Fruit fly (Drosophila melanogaster): ENCODE data around the gene Trs33.

Trs33 gene

dm6 chr3R:15371833-15372232, 21.0 kb upstream of the Trs33 start, which contains the start of the genes Ccm3 and CG6136 (continued):
- TF ChIP-seq corto (GFP tag; optimal IDR thresholded peaks at IDR 0.05), result no peak
- TF ChIP-seq CG14050 (GFP tag; IDR thresholded peaks at IDR 0.05), result no peak
- peak; percentile 68 for TF ChIP-seq B-H2 (GFP tag; optimal IDR thresholded peaks at IDR 0.05)
- TF ChIP-seq CG18764 (GFP tag; optimal IDR thresholded peaks at IDR 0.05), result peak; percentile 10
- TF ChIP-seq pfk (GFP tag; optimal IDR thresholded peaks at IDR 0.05), result no peak
- TF ChIP-seq CG3163 (GFP tag; optimal IDR thresholded peaks at IDR 0.05), result peak; percentile 49
- TF ChIP-seq CG34422 (GFP tag; IDR thresholded peaks at IDR 0.05), result peak; percentile 64; the same call in 1 of the 3 replicates
- no peak for TF ChIP-seq CG1602 (GFP tag; optimal IDR thresholded peaks at IDR 0.05)
- TF ChIP-seq HmgD (GFP tag; optimal IDR thresholded peaks at IDR 0.05), result peak; percentile 49
- TF ChIP-seq Nf-YB (GFP tag; optimal IDR thresholded peaks at IDR 0.05), result no peak
- TF ChIP-seq CG4424 (GFP tag; optimal IDR thresholded peaks at IDR 0.05), result peak; percentile 30
- TF ChIP-seq NfI (GFP tag; optimal IDR thresholded peaks at IDR 0.05), result peak; percentile 67
- TF ChIP-seq p53 (GFP tag; optimal IDR thresholded peaks at IDR 0.05), result peak; percentile 19
- no peak for TF ChIP-seq Camta (GFP tag; optimal IDR thresholded peaks at IDR 0.05)
- TF ChIP-seq caup (GFP tag; optimal IDR thresholded peaks at IDR 0.05; ENCODE audit: severe bottlenecking), result peak; percentile 69
- peak; percentile 85 for TF ChIP-seq sna (GFP tag; IDR thresholded peaks at IDR 0.05; ENCODE audit: partially characterized antibody)
- TF ChIP-seq Hmr (GFP tag; optimal IDR thresholded peaks at IDR 0.05), result peak; percentile 69
- TF ChIP-seq her (GFP tag; optimal IDR thresholded peaks at IDR 0.05), result peak; percentile 35
- no peak for TF ChIP-seq oc (tag; optimal IDR thresholded peaks at IDR 0.05)
- TF ChIP-seq ro (GFP tag; IDR thresholded peaks at IDR 0.05), result no peak
- TF ChIP-seq jing (GFP tag; optimal IDR thresholded peaks at IDR 0.05), result no peak
- TF ChIP-seq Sry-β (GFP tag; optimal IDR thresholded peaks at IDR 0.05), result no peak
- TF ChIP-seq CG10321 (GFP tag; IDR thresholded peaks at IDR 0.05), result peak; percentile 75
- TF ChIP-seq crp (GFP tag; optimal IDR thresholded peaks at IDR 0.05), result peak; percentile 56 to 93
- peak; percentile 66 for TF ChIP-seq E2f2 (GFP tag; IDR thresholded peaks at IDR 0.05)
- no peak for TF ChIP-seq ems (GFP tag; optimal IDR thresholded peaks at IDR 0.05)
- peak; percentile 11; the same call in 1 of the 2 replicates for TF ChIP-seq ranshi (GFP tag; IDR thresholded peaks at IDR 0.05)
- TF ChIP-seq lbe (GFP tag; optimal IDR thresholded peaks at IDR 0.05), result peak; percentile 59
- no peak for TF ChIP-seq CG6854 (GFP tag; optimal IDR thresholded peaks at IDR 0.05)
- TF ChIP-seq bcd (GFP tag; optimal IDR thresholded peaks at IDR 0.05), result peak; percentile 28
- no peak for TF ChIP-seq CG16863 (GFP tag; optimal IDR thresholded peaks at IDR 0.05)
- TF ChIP-seq dpn (GFP tag; optimal IDR thresholded peaks at IDR 0.05), result peak; percentile 54 to 55
- no peak for TF ChIP-seq CG4328 (GFP tag; optimal IDR thresholded peaks at IDR 0.05)
- peak; percentile 35 for TF ChIP-seq HLH54F (GFP tag; optimal IDR thresholded peaks at IDR 0.05)
- peak; percentile 88; the same call in 3 of the 4 replicates for TF ChIP-seq chinmo (GFP tag; IDR thresholded peaks at IDR 0.05; ENCODE audit: partially characterized antibody)
- peak; percentile 16; the same call in 1 of the 2 replicates for TF ChIP-seq lmd (GFP tag; IDR thresholded peaks at IDR 0.05)
- 0 out of 3 replicates have a peak, but pooled peaks have one; percentile 23 for TF ChIP-seq CG11695 (GFP tag; IDR thresholded peaks at IDR 0.05)
- TF ChIP-seq cas (GFP tag; IDR thresholded peaks at IDR 0.05), result no peak
- no peak for TF ChIP-seq CG11504 (tag; optimal IDR thresholded peaks at IDR 0.05)
- peak; percentile 38 for TF ChIP-seq CG14710 (tag; optimal IDR thresholded peaks at IDR 0.05)
- no peak for TF ChIP-seq CG9876 (GFP tag; optimal IDR thresholded peaks at IDR 0.05)
- TF ChIP-seq CG7963 (GFP tag; IDR thresholded peaks at IDR 0.05; ENCODE audit: partially characterized antibody), result peak; percentile 83
- no peak for TF ChIP-seq D19B (GFP tag; optimal IDR thresholded peaks at IDR 0.05)
- no peak for TF ChIP-seq CG8089 (GFP tag; optimal IDR thresholded peaks at IDR 0.05)
- peak; percentile 59 for TF ChIP-seq Max (GFP tag; optimal IDR thresholded peaks at IDR 0.05)
- no peak for TF ChIP-seq GATAe (GFP tag; conservative IDR thresholded peaks at IDR 0.05)
- no peak for TF ChIP-seq CG4707 (GFP tag; optimal IDR thresholded peaks at IDR 0.05)
- no peak for TF ChIP-seq D19A (tag; optimal IDR thresholded peaks at IDR 0.05)
- TF ChIP-seq CG12236 (GFP tag; optimal IDR thresholded peaks at IDR 0.05), result no peak
- TF ChIP-seq CG2712 (tag; optimal IDR thresholded peaks at IDR 0.05), result peak; percentile 27
- TF ChIP-seq CG3065 (GFP tag; optimal IDR thresholded peaks at IDR 0.05), result no peak

All from whole organism, embryonic.